Worm (Caenorhabditis elegans) whole organism, mixed stage, embryonic: ENCODE data around the gene egg-1.
A peak's percentile ranks its signal among the peaks of the same experiment; 100 is the strongest.

Experiments
- M03D4.4 ChIP-seq: sonication (generic microtip); optimal IDR thresholded peaks from 2 replicates; lab custom pipeline; 2017; ENCODE audit warnings: mild to moderate bottlenecking, missing genetic modification characterization, missing compliant biosample characterization
- bed-3 ChIP-seq: fragments of 200-800 bp; sonication (Bioruptor generic); optimal IDR thresholded peaks from 3 replicates; lab custom pipeline; 2018; ENCODE audit warnings: mild to moderate bottlenecking, missing genetic modification characterization, moderate library complexity, missing compliant biosample characterization
- blmp-1 ChIP-seq: fragments of 150-350 bp; optimal IDR thresholded peaks from 2 replicates; lab custom pipeline; 2014; ENCODE audit warnings: missing biosample characterization, missing genetic modification characterization
- ceh-39 ChIP-seq: fragments of 150-350 bp; optimal IDR thresholded peaks from 2 replicates; lab custom pipeline; 2014; ENCODE audit warnings: missing biosample characterization, missing genetic modification characterization
- ceh-43 ChIP-seq: fragments of 200-800 bp; sonication (Bioruptor generic); optimal IDR thresholded peaks from 2 replicates; lab custom pipeline; 2018; ENCODE audit warnings: mild to moderate bottlenecking, missing genetic modification characterization, moderate library complexity, missing compliant biosample characterization
- ceh-83 ChIP-seq: fragments of 200-800 bp; sonication (Bioruptor generic); optimal IDR thresholded peaks from 2 replicates; lab custom pipeline; 2018; ENCODE audit warnings: mild to moderate bottlenecking, missing genetic modification characterization, missing compliant biosample characterization
- ces-1 ChIP-seq: fragments of 150-350 bp; optimal IDR thresholded peaks from 2 replicates; lab custom pipeline; 2014; ENCODE audit warnings: missing biosample characterization, missing genetic modification reagents, missing genetic modification characterization
- cnd-1 ChIP-seq: fragments of 200-800 bp; sonication (Bioruptor generic); optimal IDR thresholded peaks from 2 replicates; lab custom pipeline; 2018; ENCODE audit warnings: mild to moderate bottlenecking, missing genetic modification characterization, missing compliant biosample characterization
- drap-1 ChIP-seq: fragments of 200-800 bp; sonication (Bioruptor generic); optimal IDR thresholded peaks from 3 replicates; lab custom pipeline; 2018; ENCODE audit warnings: mild to moderate bottlenecking, missing genetic modification characterization, missing compliant biosample characterization
- elt-1 ChIP-seq: sonication (generic microtip); optimal IDR thresholded peaks from 2 replicates; lab custom pipeline; 2017; ENCODE audit warnings: missing genetic modification characterization, mild to moderate bottlenecking, missing compliant biosample characterization, antibody characterized with exemption, moderate library complexity, borderline replicate concordance; ENCODE audit not compliant: insufficient read depth
- elt-3 ChIP-seq: fragments of 150-350 bp; optimal IDR thresholded peaks from 2 replicates; lab custom pipeline; 2014; ENCODE audit warnings: missing biosample characterization, missing genetic modification characterization
- flh-1 ChIP-seq: fragments of 200-800 bp; sonication (Bioruptor generic); optimal IDR thresholded peaks from 2 replicates; lab custom pipeline; 2018; ENCODE audit warnings: mild to moderate bottlenecking, missing genetic modification characterization, moderate library complexity, missing compliant biosample characterization
- ham-2 ChIP-seq: fragments of 200-800 bp; sonication (Bioruptor generic); optimal IDR thresholded peaks from 2 replicates; lab custom pipeline; 2018; ENCODE audit warnings: mild to moderate bottlenecking, missing genetic modification characterization, missing compliant biosample characterization
- hlh-1 ChIP-seq: fragments of 150-350 bp; optimal IDR thresholded peaks from 2 replicates; lab custom pipeline; 2014; ENCODE audit warnings: missing biosample characterization, missing genetic modification reagents, missing genetic modification characterization
- lin-13 ChIP-seq: fragments of 150-350 bp; optimal IDR thresholded peaks from 2 replicates; lab custom pipeline; 2014; ENCODE audit warnings: missing biosample characterization, missing genetic modification characterization
- lin-32 ChIP-seq: fragments of 200-800 bp; sonication (Bioruptor generic); optimal IDR thresholded peaks from 2 replicates; lab custom pipeline; 2018; ENCODE audit warnings: mild to moderate bottlenecking, missing genetic modification characterization, missing compliant biosample characterization
- lsy-2 ChIP-seq: fragments of 150-350 bp; optimal IDR thresholded peaks from 2 replicates; lab custom pipeline; 2014; ENCODE audit warnings: missing biosample characterization, missing genetic modification characterization
- mab-5 ChIP-seq: fragments of 150-350 bp; optimal IDR thresholded peaks from 2 replicates; lab custom pipeline; 2014; ENCODE audit warnings: missing biosample characterization, missing genetic modification characterization
- mep-1 ChIP-seq: fragments of 150-350 bp; optimal IDR thresholded peaks from 2 replicates; lab custom pipeline; 2017; ENCODE audit warnings: missing biosample characterization, missing genetic modification reagents, missing genetic modification characterization, inconsistent platforms
- mls-2 ChIP-seq: sonication (generic microtip); optimal IDR thresholded peaks from 2 replicates; lab custom pipeline; 2016; ENCODE audit warnings: mild to moderate bottlenecking, missing genetic modification characterization, moderate library complexity, missing compliant biosample characterization
- nhr-12 ChIP-seq: fragments of 150-350 bp; optimal IDR thresholded peaks from 2 replicates; lab custom pipeline; 2014; ENCODE audit warnings: missing biosample characterization, missing genetic modification characterization
- nhr-2 ChIP-seq: fragments of 150-350 bp; optimal IDR thresholded peaks from 2 replicates; lab custom pipeline; 2014; ENCODE audit warnings: missing biosample characterization, missing genetic modification characterization
- nhr-237 ChIP-seq: fragments of 150-350 bp; optimal IDR thresholded peaks from 2 replicates; lab custom pipeline; 2014; ENCODE audit warnings: missing biosample characterization, missing genetic modification characterization
- nhr-28 ChIP-seq: fragments of 150-350 bp; optimal IDR thresholded peaks from 2 replicates; lab custom pipeline; 2014; ENCODE audit warnings: missing biosample characterization, missing genetic modification characterization
- nhr-76 ChIP-seq: sonication (generic microtip); optimal IDR thresholded peaks from 2 replicates; lab custom pipeline; 2017; ENCODE audit warnings: missing biosample characterization, missing genetic modification characterization
- pha-4 ChIP-seq: fragments of 150-350 bp; optimal IDR thresholded peaks from 2 replicates; lab custom pipeline; 2018; ENCODE audit warnings: missing biosample characterization, missing genetic modification reagents, missing genetic modification characterization
- sem-2 ChIP-seq: fragments of 200-800 bp; sonication (Bioruptor generic); optimal IDR thresholded peaks from 2 replicates; lab custom pipeline; 2018; ENCODE audit warnings: mild to moderate bottlenecking, missing genetic modification characterization, missing compliant biosample characterization
- snpc-4 ChIP-seq: fragments of 150-350 bp; optimal IDR thresholded peaks from 2 replicates; lab custom pipeline; 2014; ENCODE audit warnings: missing biosample characterization, missing genetic modification characterization
- sptf-1 ChIP-seq: sonication (generic microtip); optimal IDR thresholded peaks from 2 replicates; lab custom pipeline; 2017; ENCODE audit warnings: mild to moderate bottlenecking, missing genetic modification characterization, moderate library complexity, missing compliant biosample characterization
- tbx-8 ChIP-seq: fragments of 200-800 bp; sonication (Bioruptor generic); optimal IDR thresholded peaks from 2 replicates; lab custom pipeline; 2018; ENCODE audit warnings: mild to moderate bottlenecking, missing genetic modification characterization, moderate library complexity, missing compliant biosample characterization
- unc-120 ChIP-seq: sonication (generic microtip); optimal IDR thresholded peaks from 2 replicates; lab custom pipeline; 2017; ENCODE audit warnings: missing genetic modification characterization, missing compliant biosample characterization; ENCODE audit not compliant: poor library complexity, severe bottlenecking
- unc-39 ChIP-seq: fragments of 150-350 bp; optimal IDR thresholded peaks from 2 replicates; lab custom pipeline; 2014; ENCODE audit warnings: missing biosample characterization, missing genetic modification characterization
- unc-62 ChIP-seq: fragments of 150-350 bp; optimal IDR thresholded peaks from 2 replicates; lab custom pipeline; 2014; ENCODE audit warnings: missing biosample characterization, missing genetic modification reagents, missing genetic modification characterization
- zip-8 ChIP-seq: fragments of 150-350 bp; optimal IDR thresholded peaks from 2 replicates; lab custom pipeline; 2014; ENCODE audit warnings: missing biosample characterization, missing genetic modification characterization
- ztf-11 ChIP-seq: fragments of 150-350 bp; optimal IDR thresholded peaks from 2 replicates; lab custom pipeline; 2014; ENCODE audit warnings: missing biosample characterization, missing genetic modification characterization

egg-1 gene

ce11 chrIII:5727827-5728226 is at the start of gene egg-1:
egg-1 (plus strand) TSS chrIII:5728180.
- TF ChIP-seq unc-120 (tag; lab: Kevin White, UChicago) (no peak), ceh-43 (GFP tag; lab: Kevin White, UChicago) (no peak), lsy-2 (tag; lab: Kevin White, UChicago) (no peak), mab-5 (tag; lab: Kevin White, UChicago) (no peak), nhr-28 (no peak), ceh-39 (tag; lab: Kevin White, UChicago) (no peak), mls-2 (tag; lab: Kevin White, UChicago) (no peak), drap-1 (no peak), snpc-4 (tag; lab: Kevin White, UChicago) (no peak), unc-62 (GFP tag; lab: Kevin White, UChicago) (no peak), mep-1 (tag; lab: Kevin White, UChicago) (no peak), sem-2 (GFP tag; lab: Kevin White, UChicago) (no peak), bed-3 (no peak), lin-32 (no peak), unc-39 (tag; lab: Kevin White, UChicago) (no peak), ceh-83 (GFP tag; lab: Kevin White, UChicago) (no peak), M03D4.4 (tag; lab: Kevin White, UChicago) (no peak), lin-13 (tag; lab: Kevin White, UChicago) (no peak), sptf-1 (no peak), zip-8 (tag; lab: Kevin White, UChicago) (no peak)

- TF ChIP-seq unc-39 (tag; lab: Kevin White, UChicago) (no peak), ceh-83 (GFP tag; lab: Kevin White, UChicago) (peak; percentile 25), sem-2 (GFP tag; lab: Kevin White, UChicago) (peak; percentile 11), zip-8 (tag; lab: Kevin White, UChicago) (no peak), M03D4.4 (tag; lab: Kevin White, UChicago) (peak; percentile 89), blmp-1 (tag; lab: Kevin White, UChicago) (no peak), ceh-43 (GFP tag; lab: Kevin White, UChicago) (peak; percentile 9), bed-3 (peak; percentile 26), sptf-1 (peak; percentile 88), pha-4 (tag; lab: Kevin White, UChicago) (peak; percentile 99), mls-2 (tag; lab: Kevin White, UChicago) (peak; percentile 73), ztf-11 (peak; percentile 69), nhr-76 (tag; lab: Kevin White, UChicago) (no peak), lin-32 (no peak), mab-5 (tag; lab: Kevin White, UChicago) (peak; percentile 60), ces-1 (GFP tag; lab: Kevin White, UChicago) (peak; percentile 81), tbx-8 (GFP tag; lab: Kevin White, UChicago) (peak; percentile 55), nhr-28 (peak; percentile 24), elt-3 (peak; percentile 55), ham-2 (GFP tag; lab: Kevin White, UChicago) (peak; percentile 87), snpc-4 (tag; lab: Kevin White, UChicago) (no peak), lin-13 (tag; lab: Kevin White, UChicago) (peak; percentile 99), lsy-2 (tag; lab: Kevin White, UChicago) (peak; percentile 92), drap-1 (peak; percentile 86), elt-1 (tag; lab: Kevin White, UChicago) (peak; percentile 53), ceh-39 (tag; lab: Kevin White, UChicago) (peak; percentile 95), hlh-1 (tag; lab: Kevin White, UChicago) (peak; percentile 66), nhr-2 (tag; lab: Kevin White, UChicago) (peak; percentile 54), unc-62 (GFP tag; lab: Kevin White, UChicago) (peak; percentile 85), cnd-1 (peak; percentile 45), unc-120 (tag; lab: Kevin White, UChicago) (peak; percentile 88), nhr-12 (peak; percentile 90), mep-1 (tag; lab: Kevin White, UChicago) (peak; percentile 100), nhr-237 (tag; lab: Kevin White, UChicago) (peak; percentile 98), flh-1 (GFP tag; lab: Kevin White, UChicago) (no peak)
- TF ChIP-seq, all 35 proteins: peak for 28
These were observed 49.0 kb upstream of the egg-1 start, which contains the start of the genes ska-3 and rps-12 for ce11 chrIII:5678935-5679334. ska-3 (minus strand) TSS chrIII:5679005. rps-12 (plus strand) TSS chrIII:5679298.

ce11 chrIII:5680141-5680540 is 47.8 kb upstream of the egg-1 start, which contains the start of gene pst-2:
pst-2 (plus strand) TSS chrIII:5680433.
- TF ChIP-seq pha-4 (tag; lab: Kevin White, UChicago) (no peak), nhr-76 (tag; lab: Kevin White, UChicago) (no peak), elt-1 (tag; lab: Kevin White, UChicago) (no peak), sem-2 (GFP tag; lab: Kevin White, UChicago) (no peak), nhr-237 (tag; lab: Kevin White, UChicago) (no peak), flh-1 (GFP tag; lab: Kevin White, UChicago) (no peak), sptf-1 (no peak), nhr-28 (no peak), unc-39 (tag; lab: Kevin White, UChicago) (no peak), lin-32 (no peak), bed-3 (no peak)
